Worm (Caenorhabditis elegans): Measurements from ENCODE around the gene Y11D7A.9.

The Y11D7A.9 gene

DNA sequence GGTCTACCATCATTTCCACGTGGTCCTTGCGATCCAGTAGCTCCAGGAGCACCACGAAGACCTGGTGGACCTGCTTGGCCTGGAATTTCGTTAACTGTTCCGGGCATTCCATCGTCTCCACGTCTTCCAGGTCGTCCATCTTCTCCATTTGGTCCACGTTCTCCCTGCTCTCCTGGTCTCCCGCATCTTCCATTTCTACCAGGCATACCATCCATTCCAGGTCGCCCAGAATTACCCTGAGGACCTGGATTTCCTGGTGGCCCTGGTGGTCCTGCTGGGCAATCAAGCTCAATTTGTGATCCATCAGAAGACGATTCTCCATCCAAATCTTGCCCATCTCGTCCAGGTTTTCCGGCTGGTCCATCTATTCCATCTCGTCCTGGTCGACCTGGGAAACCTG lies 4.9 kb upstream of the Y11D7A.9 start:
- TF ChIP-seq lim-6 (tag; optimal IDR thresholded peaks at IDR 0.05) (no peak), elt-4 (tag; optimal IDR thresholded peaks at IDR 0.05) (peak; percentile 86), che-1 (tag; optimal IDR thresholded peaks at IDR 0.05) (no peak), ceh-14 (tag; optimal IDR thresholded peaks at IDR 0.05) (no peak), mec-3 (tag; optimal IDR thresholded peaks at IDR 0.05; ENCODE audit: borderline replicate concordance) (peak; percentile 27)

DNA sequence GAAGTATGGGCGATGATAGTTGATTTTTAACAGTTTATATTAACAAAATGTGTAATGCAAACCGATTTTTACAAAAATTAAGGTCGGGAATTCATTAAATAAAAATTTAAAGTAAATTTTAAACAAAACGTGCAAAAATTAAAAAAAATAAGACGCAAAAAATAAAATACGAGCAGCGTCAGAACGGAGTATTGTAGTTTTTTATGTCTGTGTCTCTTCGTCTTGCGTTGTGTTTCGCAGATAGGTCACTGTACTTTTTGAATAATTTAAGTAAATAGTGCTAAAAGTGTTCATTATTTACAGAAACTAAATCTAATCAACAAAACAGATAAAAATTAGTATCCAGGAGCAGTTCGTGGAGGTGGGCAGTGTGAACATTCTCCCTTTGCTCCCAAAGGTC lies 4.4 kb upstream of the Y11D7A.9 start:
- TF ChIP-seq pha-4 (tag; optimal IDR thresholded peaks at IDR 0.05) = no peak
- no peak for TF ChIP-seq ceh-24 (tag; optimal IDR thresholded peaks at IDR 0.05)
- TF ChIP-seq rnt-1 (tag; optimal IDR thresholded peaks at IDR 0.05) = no peak
- no peak for TF ChIP-seq npax-4 (tag; optimal IDR thresholded peaks at IDR 0.05)
- no peak for TF ChIP-seq syd-9 (tag; optimal IDR thresholded peaks at IDR 0.05)
- no peak for TF ChIP-seq ceh-31 (tag; optimal IDR thresholded peaks at IDR 0.05)
- TF ChIP-seq ztf-16 (tag; optimal IDR thresholded peaks at IDR 0.05) = no peak
- TF ChIP-seq hlh-15 (tag; optimal IDR thresholded peaks at IDR 0.05) = no peak

DNA sequence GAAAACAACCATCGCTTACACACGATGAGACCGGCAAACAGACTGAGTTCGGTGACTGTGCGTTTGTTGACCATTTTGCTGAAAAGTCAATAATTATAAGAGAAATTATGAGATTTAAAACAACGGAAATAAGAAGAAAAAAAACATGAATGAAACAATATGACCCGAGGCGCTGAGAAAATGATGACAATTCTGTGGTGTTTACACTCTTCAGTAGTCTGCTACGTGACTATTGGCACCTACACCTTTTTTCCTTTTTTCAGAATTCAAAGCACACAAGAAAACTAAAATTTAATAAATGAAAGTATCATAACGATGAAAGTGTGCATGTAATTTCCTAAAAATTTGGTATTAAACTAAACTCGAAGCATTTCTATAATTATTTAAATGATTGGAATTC lies 3.8 kb upstream of the Y11D7A.9 start, which contains the start of gene Y11D7A.10:
TSS of gene Y11D7A.10 (minus strand) at position 82 of the 400 bp plus-strand sequence.
- no peak for TF ChIP-seq dve-1 (tag; optimal IDR thresholded peaks at IDR 0.05)
- no peak for TF ChIP-seq fkh-10 (GFP tag; optimal IDR thresholded peaks at IDR 0.05)
- TF ChIP-seq ama-1 (optimal IDR thresholded peaks at IDR 0.05) = no peak
- TF ChIP-seq pros-1 (tag; optimal IDR thresholded peaks at IDR 0.05) = no peak
- no peak for TF ChIP-seq ceh-45 (GFP tag; IDR thresholded peaks at IDR 0.05)
- no peak for TF ChIP-seq madf-2 (tag; optimal IDR thresholded peaks at IDR 0.05)
- no peak for TF ChIP-seq K09A11.1 (tag; optimal IDR thresholded peaks at IDR 0.05; ENCODE audit: insufficient read depth)
- TF ChIP-seq ceh-19 (GFP tag; optimal IDR thresholded peaks at IDR 0.05) = no peak
- TF ChIP-seq ceh-31 (tag; optimal IDR thresholded peaks at IDR 0.05) = no peak
- TF ChIP-seq fkh-6 (tag; optimal IDR thresholded peaks at IDR 0.05) = no peak
- TF ChIP-seq C08G9.2 (tag; optimal IDR thresholded peaks at IDR 0.05) = no peak
- TF ChIP-seq hlh-8 (tag; optimal IDR thresholded peaks at IDR 0.05) = no peak
- no peak for TF ChIP-seq C38D4.7 (GFP tag; optimal IDR thresholded peaks at IDR 0.05)
- no peak for TF ChIP-seq ceh-6 (GFP tag; optimal IDR thresholded peaks at IDR 0.05)
- no peak for TF ChIP-seq dmd-4 (tag; optimal IDR thresholded peaks at IDR 0.05; ENCODE audit: borderline replicate concordance)
- no peak for TF ChIP-seq ets-4 (tag; optimal IDR thresholded peaks at IDR 0.05)
- TF ChIP-seq eyg-1 (tag; optimal IDR thresholded peaks at IDR 0.05) = no peak
- no peak for TF ChIP-seq hlh-30 (tag; optimal IDR thresholded peaks at IDR 0.05; ENCODE audit: insufficient read depth)
- no peak for TF ChIP-seq elt-2 (tag; optimal IDR thresholded peaks at IDR 0.05)

DNA sequence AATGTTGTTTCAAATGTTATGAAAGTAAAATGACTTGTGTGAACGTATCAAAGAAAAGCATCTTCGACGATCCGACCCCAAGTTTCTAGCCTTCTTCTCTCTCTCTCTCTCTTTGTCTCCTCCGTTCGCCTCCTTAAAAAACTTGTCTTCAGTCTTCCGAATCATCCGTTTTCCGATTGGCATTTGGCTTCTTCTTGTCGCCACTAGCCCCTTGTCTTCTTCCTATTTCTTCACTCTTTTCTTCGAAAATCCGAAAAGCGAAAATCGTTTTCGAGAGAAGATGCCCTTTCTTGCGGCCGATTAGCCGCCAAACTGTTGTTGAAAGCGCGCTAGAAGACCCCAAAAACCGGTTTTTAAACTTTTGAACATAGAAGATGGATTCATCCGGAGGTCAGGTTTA lies 2.6 kb upstream of the Y11D7A.9 start:
- TF ChIP-seq ama-1 (optimal IDR thresholded peaks at IDR 0.05) (peak; percentile 25), eyg-1 (tag; optimal IDR thresholded peaks at IDR 0.05) (no peak)

DNA sequence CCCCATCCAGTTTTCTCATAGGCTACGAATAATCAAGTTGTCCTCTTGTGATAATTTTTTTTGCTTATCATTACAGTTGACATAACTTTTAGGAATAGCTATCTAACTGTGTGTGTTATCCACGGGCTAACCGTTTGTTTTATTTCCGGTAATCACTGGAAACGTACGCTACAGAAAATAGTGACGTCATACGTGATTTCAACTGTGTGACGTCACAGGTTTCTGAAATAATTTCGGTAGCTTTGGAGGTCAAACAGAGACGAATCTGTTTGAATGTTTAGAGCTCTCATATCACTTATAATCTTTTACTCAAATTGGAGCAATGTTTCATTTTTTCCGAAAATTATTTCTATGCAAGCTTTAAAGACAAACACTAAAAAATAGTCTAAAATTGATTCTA lies 948 bp upstream of the Y11D7A.9 start:
- no peak for TF ChIP-seq Y22D7AL.16 (tag; optimal IDR thresholded peaks at IDR 0.05)
- TF ChIP-seq sdc-2 (tag; optimal IDR thresholded peaks at IDR 0.05) = no peak
- TF ChIP-seq T23F11.4 (GFP tag; optimal IDR thresholded peaks at IDR 0.05) = no peak
- TF ChIP-seq elt-4 (tag; optimal IDR thresholded peaks at IDR 0.05) = no peak
- no peak for TF ChIP-seq mec-3 (tag; optimal IDR thresholded peaks at IDR 0.05; ENCODE audit: borderline replicate concordance)
- no peak for TF ChIP-seq zip-5 (tag; optimal IDR thresholded peaks at IDR 0.05)
- TF ChIP-seq pha-4 (tag; optimal IDR thresholded peaks at IDR 0.05) = no peak
- TF ChIP-seq unc-55 (GFP tag; optimal IDR thresholded peaks at IDR 0.05) = no peak
- TF ChIP-seq pha-2 (tag; optimal IDR thresholded peaks at IDR 0.05) = no peak
- TF ChIP-seq pag-3 (tag; optimal IDR thresholded peaks at IDR 0.05; ENCODE audit: borderline replicate concordance) = no peak
